Fruit fly (Drosophila melanogaster) whole organism, wandering third instar larva: ENCODE data around the gene Hsp68.

Experiments
- Abd-B ChIP-seq: fragments of >200 bp; optimal IDR thresholded peaks from 2 replicates; lab custom pipeline; 2017; ENCODE audit warnings: missing biosample characterization, missing genetic modification characterization
- GATAd ChIP-seq: sonication (Bioruptor generic); optimal IDR thresholded peaks from 2 replicates; lab custom pipeline; 2016; ENCODE audit warnings: missing biosample characterization, missing genetic modification characterization
- Hr78 ChIP-seq: fragments of >200 bp; optimal IDR thresholded peaks from 2 replicates; lab custom pipeline; 2017; ENCODE audit warnings: missing biosample characterization, missing genetic modification characterization
- Hr83 ChIP-seq: fragments of 200-300 bp; sonication (Bioruptor generic); optimal IDR thresholded peaks from 2 replicates; lab custom pipeline; 2016; ENCODE audit warnings: missing biosample characterization, mild to moderate bottlenecking, missing genetic modification characterization, moderate library complexity; ENCODE audit not compliant: poor library complexity, severe bottlenecking
- Myc ChIP-seq: fragments of >200 bp; optimal IDR thresholded peaks from 2 replicates; lab custom pipeline; 2017
- N ChIP-seq: fragments of >200 bp; optimal IDR thresholded peaks from 2 replicates; lab custom pipeline; 2018; ENCODE audit warnings: missing biosample characterization, missing external identifiers, missing genetic modification characterization
- Rel ChIP-seq, 2 experiments: fragments of 200-800 bp; sonication (Bioruptor generic) in 1 of 2; optimal IDR thresholded peaks; 2 replicates in 1 of 2; 3 replicates in 1 of 2; lab custom pipeline; 2016 to 2019; ENCODE audit warnings: mild to moderate bottlenecking in 2 of 2, missing biosample characterization in 2 of 2, missing genetic modification characterization in 2 of 2, moderate library complexity in 1 of 2
- ey ChIP-seq: fragments of 200-800 bp; sonication (Bioruptor generic); optimal IDR thresholded peaks from 2 replicates; lab custom pipeline; 2016; ENCODE audit warnings: missing biosample characterization, missing genetic modification characterization
- h ChIP-seq: fragments of 200-800 bp; sonication (Bioruptor generic); optimal IDR thresholded peaks from 3 replicates; lab custom pipeline; 2016; ENCODE audit warnings: missing biosample characterization, mild to moderate bottlenecking, missing genetic modification characterization
- pan ChIP-seq: fragments of >200 bp; optimal IDR thresholded peaks from 2 replicates; lab custom pipeline; 2017
- usp ChIP-seq: fragments of >200 bp; optimal IDR thresholded peaks from 2 replicates; lab custom pipeline; 2017; ENCODE audit warnings: missing biosample characterization, missing genetic modification characterization
- woc ChIP-seq: sonication (Bioruptor generic); optimal IDR thresholded peaks from 2 replicates; lab custom pipeline; 2016; ENCODE audit warnings: missing biosample characterization, mild to moderate bottlenecking, missing genetic modification characterization

DNA sequence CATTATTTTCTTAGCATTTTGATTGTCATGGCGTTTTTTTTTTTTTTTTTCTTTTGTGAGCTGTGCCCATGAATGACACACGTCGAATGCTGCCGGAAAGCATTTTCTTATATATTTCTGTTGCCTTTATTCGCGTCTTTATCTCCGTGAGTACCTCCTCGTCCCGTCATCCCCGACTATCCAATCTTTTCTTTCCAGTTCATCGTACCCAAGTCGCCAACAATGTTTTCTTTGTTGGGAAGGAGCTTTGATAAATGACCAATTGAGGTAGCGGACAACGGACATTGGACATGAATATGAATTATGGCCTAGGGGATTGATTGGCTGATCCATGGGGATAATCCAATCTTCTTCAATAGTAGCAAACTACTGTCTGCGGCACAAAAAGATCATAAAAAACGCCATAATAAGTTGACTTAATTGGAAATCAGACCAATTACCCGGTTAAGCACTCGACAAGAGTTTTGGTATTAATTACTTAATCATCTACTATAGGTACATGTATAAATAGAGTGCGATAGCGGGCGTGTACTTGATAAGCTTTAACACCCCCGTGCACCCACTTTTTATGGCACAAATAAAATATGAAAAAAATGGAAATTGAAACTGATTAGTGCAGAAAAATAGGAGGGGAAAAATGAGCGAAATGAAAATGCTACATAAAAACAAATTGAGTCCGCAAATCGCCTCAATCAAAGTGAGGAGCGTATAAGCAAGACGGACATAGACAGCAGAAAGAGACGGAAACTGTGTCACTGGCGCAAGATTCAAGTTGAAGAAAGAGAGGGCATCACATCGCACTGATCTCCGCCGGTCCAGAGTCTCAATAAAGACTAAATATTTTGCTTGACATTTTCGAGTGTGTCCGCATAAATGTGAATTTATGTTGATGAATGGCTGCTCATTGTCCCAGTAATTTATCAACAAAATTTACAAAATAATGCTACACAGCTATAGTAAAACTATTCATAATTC, 40.9 kb downstream of the Hsp68 start:
- TF ChIP-seq pan (no peak), Myc (no peak), h (GFP tag; lab: Kevin White, UChicago) (peak; percentile 40), N (no peak), Rel (GFP tag; optimal IDR thresholded peaks at IDR 0.05; lab: Kevin White, UChicago) (no peak), Rel (tag; optimal IDR thresholded peaks at IDR 0.05; lab: Kevin White, UChicago) (no peak), usp (GFP tag; lab: Kevin White, UChicago) (no peak), Hr83 (no peak), GATAd (GFP tag; lab: Kevin White, UChicago) (no peak), woc (GFP tag; lab: Kevin White, UChicago) (no peak), Abd-B (GFP tag; lab: Kevin White, UChicago) (no peak), Hr78 (GFP tag; lab: Kevin White, UChicago) (no peak), ey (peak; percentile 8)
